Worm (Caenorhabditis elegans) whole organism, mixed stage, embryonic: ENCODE measurements around the gene T20G5.9.

Experiments
- ceh-39 ChIP-seq: fragments of 150-350 bp; optimal IDR thresholded peaks from 2 replicates; lab custom pipeline; 2014; ENCODE audit warnings: missing biosample characterization, missing genetic modification characterization
- cnd-1 ChIP-seq: fragments of 200-800 bp; sonication (Bioruptor generic); optimal IDR thresholded peaks from 2 replicates; lab custom pipeline; 2018; ENCODE audit warnings: mild to moderate bottlenecking, missing genetic modification characterization, missing compliant biosample characterization
- drap-1 ChIP-seq: fragments of 200-800 bp; sonication (Bioruptor generic); optimal IDR thresholded peaks from 3 replicates; lab custom pipeline; 2018; ENCODE audit warnings: mild to moderate bottlenecking, missing genetic modification characterization, missing compliant biosample characterization
- nhr-12 ChIP-seq: fragments of 150-350 bp; optimal IDR thresholded peaks from 2 replicates; lab custom pipeline; 2014; ENCODE audit warnings: missing biosample characterization, missing genetic modification characterization
- nhr-237 ChIP-seq: fragments of 150-350 bp; optimal IDR thresholded peaks from 2 replicates; lab custom pipeline; 2014; ENCODE audit warnings: missing biosample characterization, missing genetic modification characterization
- nhr-28 ChIP-seq: fragments of 150-350 bp; optimal IDR thresholded peaks from 2 replicates; lab custom pipeline; 2014; ENCODE audit warnings: missing biosample characterization, missing genetic modification characterization
- pha-4 ChIP-seq: fragments of 150-350 bp; optimal IDR thresholded peaks from 2 replicates; lab custom pipeline; 2018; ENCODE audit warnings: missing biosample characterization, missing genetic modification reagents, missing genetic modification characterization

ce11 chrIII:10188912-10189311 is 20.7 kb upstream of the T20G5.9 start, which contains the start of gene epac-1:
- TF ChIP-seq nhr-28 (no peak), nhr-12 (tag; lab: Kevin White, UChicago) (no peak), drap-1 (GFP tag; lab: Kevin White, UChicago) (no peak), cnd-1 (tag; lab: Kevin White, UChicago) (no peak), ceh-39 (no peak), pha-4 (tag; lab: Kevin White, UChicago) (no peak), nhr-237 (no peak)
